Fruit fly (Drosophila melanogaster): ENCODE results near the gene CG17560.
A peak's percentile ranks its signal among the peaks of the same experiment; 100 is the strongest.

Gene CG17560

DNA sequence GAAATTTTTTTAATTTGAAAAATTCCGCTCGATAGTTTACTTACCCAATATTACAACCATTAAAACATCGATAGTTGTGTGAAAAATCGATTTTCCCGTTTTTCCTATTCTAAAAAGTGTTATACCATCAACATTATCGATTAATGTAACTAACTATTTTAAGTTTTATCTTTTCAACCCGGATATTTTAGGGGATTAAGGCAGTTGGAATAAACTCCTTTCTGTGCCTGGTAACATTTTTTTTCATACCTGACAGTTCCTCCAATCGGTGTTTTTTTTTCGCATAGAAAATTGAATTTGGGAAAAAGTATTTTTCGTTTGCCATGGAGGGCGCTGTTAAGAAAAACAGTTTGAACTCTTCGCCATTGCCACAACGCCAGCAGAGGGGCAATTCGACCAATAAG lies 22.3 kb downstream of the CG17560 start, which contains the start of gene nonA-l (continued):
- TF ChIP-seq cg (GFP tag; optimal IDR thresholded peaks at IDR 0.05) (no peak), CG2875 (GFP tag; optimal IDR thresholded peaks at IDR 0.05) (no peak), gem (tag; optimal IDR thresholded peaks at IDR 0.05) (no peak), grau (tag; optimal IDR thresholded peaks at IDR 0.05) (no peak), CG7357 (GFP tag; IDR thresholded peaks at IDR 0.05) (no peak), Dad (GFP tag; optimal IDR thresholded peaks at IDR 0.05) (no peak), CG30020 (tag; optimal IDR thresholded peaks at IDR 0.05) (peak; percentile 36), CG7372 (GFP tag; IDR thresholded peaks at IDR 0.05) (no peak), disco-r (GFP tag; optimal IDR thresholded peaks at IDR 0.05) (no peak), Doc3 (GFP tag; IDR thresholded peaks at IDR 0.05; ENCODE audit: partially characterized antibody) (peak; percentile 69), salm (tag; optimal IDR thresholded peaks at IDR 0.05) (no peak), CG11247 (GFP tag; IDR thresholded peaks at IDR 0.05) (no peak), caup (GFP tag; optimal IDR thresholded peaks at IDR 0.05; ENCODE audit: severe bottlenecking) (no peak), CG2116 (GFP tag; optimal IDR thresholded peaks at IDR 0.05) (peak; percentile 94), btn (GFP tag; optimal IDR thresholded peaks at IDR 0.05) (no peak), CG12391 (tag; optimal IDR thresholded peaks at IDR 0.05) (peak; percentile 18), pita (GFP tag; optimal IDR thresholded peaks at IDR 0.05) (peak; percentile 55), Spps (tag; optimal IDR thresholded peaks at IDR 0.05) (no peak), Hr39 (optimal IDR thresholded peaks at IDR 0.05) (no peak), NFAT (GFP tag; IDR thresholded peaks at IDR 0.05) (no peak), otp (GFP tag; IDR thresholded peaks at IDR 0.05) (no peak), CG6175 (GFP tag; IDR thresholded peaks at IDR 0.05) (no peak), Neu2 (GFP tag; optimal IDR thresholded peaks at IDR 0.05; ENCODE audit: borderline replicate concordance) (no peak), MBD-R2 (GFP tag; IDR thresholded peaks at IDR 0.05) (peak; percentile 25; the same call in 1 of the 2 replicates), gt (GFP tag; IDR thresholded peaks at IDR 0.05) (no peak), CG10462 (GFP tag; optimal IDR thresholded peaks at IDR 0.05) (no peak), CG4404 (GFP tag; IDR thresholded peaks at IDR 0.05) (no peak), NC2α (GFP tag; optimal IDR thresholded peaks at IDR 0.05) (no peak), CG1529 (GFP tag; optimal IDR thresholded peaks at IDR 0.05) (no peak), inv (GFP tag; IDR thresholded peaks at IDR 0.05; ENCODE audit: partially characterized antibody) (peak; percentile 80), hb (GFP tag; IDR thresholded peaks at IDR 0.05; ENCODE audit: partially characterized antibody) (peak; percentile 71), CG8478 (optimal IDR thresholded peaks at IDR 0.05) (no peak), Bgb (GFP tag; IDR thresholded peaks at IDR 0.05; ENCODE audit: partially characterized antibody) (peak; percentile 87), CG2120 (GFP tag; optimal IDR thresholded peaks at IDR 0.05) (no peak), BEAF-32 (GFP tag; optimal IDR thresholded peaks at IDR 0.05) (peak; percentile 86), CG4707 (GFP tag; optimal IDR thresholded peaks at IDR 0.05) (no peak), Myb (GFP tag; optimal IDR thresholded peaks at IDR 0.05) (peak; percentile 65), CG12659 (GFP tag; optimal IDR thresholded peaks at IDR 0.05) (peak; percentile 56), Nf-YB (GFP tag; optimal IDR thresholded peaks at IDR 0.05) (peak; percentile 17), CG33213 (GFP tag; optimal IDR thresholded peaks at IDR 0.05) (no peak), CG14860 (GFP tag; IDR thresholded peaks at IDR 0.05; ENCODE audit: partially characterized antibody) (peak; percentile 83), Dek (tag; optimal IDR thresholded peaks at IDR 0.05) (no peak), tup (GFP tag; optimal IDR thresholded peaks at IDR 0.05) (no peak), Opbp (GFP tag; IDR thresholded peaks at IDR 0.05; ENCODE audit: partially characterized antibody) (peak; percentile 76; the same call in 2 of the 3 replicates), CG13296 (GFP tag; optimal IDR thresholded peaks at IDR 0.05) (no peak), Sry-δ (GFP tag; optimal IDR thresholded peaks at IDR 0.05) (peak; percentile 78), CG10654 (GFP tag; optimal IDR thresholded peaks at IDR 0.05) (no peak), Bteb2 (GFP tag; optimal IDR thresholded peaks at IDR 0.05) (no peak), hkb (optimal IDR thresholded peaks at IDR 0.05) (no peak), hkb (GFP tag; IDR thresholded peaks at IDR 0.05) (no peak), dimm (GFP tag; IDR thresholded peaks at IDR 0.05) (no peak), bab2 (GFP tag; optimal IDR thresholded peaks at IDR 0.05) (no peak)
